Fruit fly (Drosophila melanogaster) whole organism, adult: ENCODE results near the gene side-II.

Source experiments
- CG11617 ChIP-seq: fragments of 200-800 bp; sonication (Bioruptor generic); optimal IDR thresholded peaks from 2 replicates; lab custom pipeline; 2017; ENCODE audit warnings: mild to moderate bottlenecking, missing biosample characterization, missing genetic modification reagents, missing genetic modification characterization
- CG12768 ChIP-seq: fragments of 200-800 bp; sonication (Bioruptor generic); optimal IDR thresholded peaks from 2 replicates; lab custom pipeline; 2017; ENCODE audit warnings: missing biosample characterization, missing genetic modification characterization, mild to moderate bottlenecking, moderate library complexity, missing genetic modification reagents
- CG14711 ChIP-seq: fragments of 200-800 bp; sonication (Bioruptor generic); optimal IDR thresholded peaks from 2 replicates; lab custom pipeline; 2018; ENCODE audit warnings: missing biosample characterization, mild to moderate bottlenecking, missing genetic modification characterization, moderate library complexity
- CG1620 ChIP-seq: fragments of 200-800 bp; sonication (Bioruptor generic); optimal IDR thresholded peaks from 2 replicates; lab custom pipeline; 2016; ENCODE audit warnings: missing biosample characterization, missing genetic modification characterization
- CG33017 ChIP-seq: fragments of 200-800 bp; sonication (Bioruptor generic); optimal IDR thresholded peaks from 2 replicates; lab custom pipeline; 2018; ENCODE audit warnings: missing biosample characterization, mild to moderate bottlenecking, missing genetic modification characterization, moderate library complexity
- CG5204 ChIP-seq: fragments of 200-800 bp; sonication (Bioruptor generic); optimal IDR thresholded peaks from 2 replicates; lab custom pipeline; 2016; ENCODE audit warnings: missing biosample characterization, missing genetic modification characterization
- CG7045 ChIP-seq: fragments of 200-800 bp; sonication (Bioruptor generic); optimal IDR thresholded peaks from 2 replicates; lab custom pipeline; 2017; ENCODE audit warnings: missing biosample characterization, mild to moderate bottlenecking, missing genetic modification characterization
- CG7101 ChIP-seq: fragments of 200-800 bp; sonication (Bioruptor generic); optimal IDR thresholded peaks from 2 replicates; lab custom pipeline; 2018; ENCODE audit warnings: missing biosample characterization, mild to moderate bottlenecking, missing genetic modification characterization, moderate library complexity
- Clk ChIP-seq: fragments of 200-800 bp; sonication (Bioruptor generic); optimal IDR thresholded peaks from 2 replicates; lab custom pipeline; 2017; ENCODE audit warnings: missing biosample characterization, missing genetic modification characterization
- Crg-1 ChIP-seq: fragments of 200-800 bp; sonication (Bioruptor generic); optimal IDR thresholded peaks from 2 replicates; lab custom pipeline; 2016; ENCODE audit warnings: missing biosample characterization, missing genetic modification characterization
- Hr96 ChIP-seq: fragments of 200-800 bp; sonication (Bioruptor generic); optimal IDR thresholded peaks from 2 replicates; lab custom pipeline; 2016; ENCODE audit warnings: missing biosample characterization, missing genetic modification characterization
- Mnt ChIP-seq: fragments of 200-800 bp; sonication (Bioruptor generic); optimal IDR thresholded peaks from 2 replicates; lab custom pipeline; 2016; ENCODE audit warnings: missing biosample characterization, mild to moderate bottlenecking, missing genetic modification characterization
- bab1 ChIP-seq: fragments of 200-800 bp; sonication (Bioruptor generic); optimal IDR thresholded peaks from 3 replicates; lab custom pipeline; 2019; ENCODE audit warnings: missing biosample characterization, mild to moderate bottlenecking, missing genetic modification characterization, moderate library complexity
- cic ChIP-seq: fragments of 200-800 bp; sonication (Bioruptor generic); optimal IDR thresholded peaks from 2 replicates; lab custom pipeline; 2017; ENCODE audit warnings: missing biosample characterization, mild to moderate bottlenecking, missing genetic modification characterization, moderate library complexity
- cnc ChIP-seq, 2 experiments: fragments of >200 bp; optimal IDR thresholded peaks; 2 replicates each; lab custom pipeline; 2017
- kay ChIP-seq: fragments of 200-800 bp; sonication (Bioruptor generic); peaks from one replicate; lab custom pipeline; 2016; ENCODE audit warnings: missing biosample characterization, missing genetic modification characterization, borderline replicate concordance
- ovo ChIP-seq: fragments of 200-800 bp; sonication (Bioruptor generic); optimal IDR thresholded peaks from 2 replicates; lab custom pipeline; 2016; ENCODE audit warnings: missing biosample characterization, missing genetic modification characterization
- pad ChIP-seq: fragments of 200-800 bp; sonication (Bioruptor generic); optimal IDR thresholded peaks from 3 replicates; lab custom pipeline; 2017; ENCODE audit warnings: missing biosample characterization, missing genetic modification characterization, mild to moderate bottlenecking, moderate library complexity, missing genetic modification reagents
- tj ChIP-seq: fragments of 200-800 bp; sonication (Bioruptor generic); optimal IDR thresholded peaks from 3 replicates; lab custom pipeline; 2017; ENCODE audit warnings: missing biosample characterization, mild to moderate bottlenecking, missing genetic modification characterization, moderate library complexity
- toe ChIP-seq: fragments of 200-800 bp; sonication (Bioruptor generic); optimal IDR thresholded peaks from 2 replicates; lab custom pipeline; 2016; ENCODE audit warnings: missing biosample characterization, missing genetic modification characterization

The side-II gene

DNA sequence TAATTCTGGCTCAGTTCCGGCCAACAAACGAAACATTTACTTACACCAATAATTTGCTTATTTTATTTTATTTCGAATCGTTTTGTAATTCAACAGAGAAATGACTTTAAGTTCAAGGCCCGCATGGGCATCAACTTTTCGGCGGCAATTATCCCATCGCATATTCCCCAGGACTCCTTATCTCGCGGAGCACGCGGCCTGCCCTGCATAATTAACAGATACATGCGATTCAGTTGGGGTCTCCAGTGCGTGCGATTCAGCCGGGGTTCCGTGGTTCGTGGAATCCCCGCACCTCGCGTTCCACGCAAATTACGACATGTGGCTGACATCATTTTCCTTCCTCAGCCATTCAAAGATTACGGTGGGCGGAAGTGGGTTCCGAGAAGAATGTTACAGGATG lies 100.2 kb downstream of the side-II start, which contains the start of gene CG4480:
TSS of gene CG4480 (minus strand) at position 101 of the 400 bp plus-strand sequence.
- TF ChIP-seq CG1620 (GFP tag; lab: Kevin White, UChicago) (no peak), CG11617 (GFP tag; lab: Kevin White, UChicago) (no peak), toe (GFP tag; lab: Kevin White, UChicago) (no peak), cic (GFP tag; lab: Kevin White, UChicago) (no peak), CG12768 (GFP tag; lab: Kevin White, UChicago) (no peak), CG7045 (no peak), kay (GFP tag; lab: Kevin White, UChicago) (no peak), bab1 (no peak), pad (GFP tag; lab: Kevin White, UChicago) (no peak), cnc (optimal IDR thresholded peaks at IDR 0.05; lab: Kevin White, UChicago) (no peak), tj (GFP tag; lab: Kevin White, UChicago) (no peak), Mnt (GFP tag; lab: Kevin White, UChicago) (no peak), Clk (GFP tag; lab: Kevin White, UChicago) (no peak), Hr96 (no peak), CG5204 (GFP tag; lab: Kevin White, UChicago) (no peak), CG33017 (tag; lab: Kevin White, UChicago) (no peak), Crg-1 (GFP tag; lab: Kevin White, UChicago) (no peak), ovo (GFP tag; lab: Kevin White, UChicago) (no peak), CG14711 (tag; lab: Kevin White, UChicago) (no peak), CG7101 (tag; lab: Kevin White, UChicago) (no peak)
